Fruit fly (Drosophila melanogaster) whole organism, embryonic: ENCODE results near the gene Muc68Ca.

Source experiments
- ATbp ChIP-seq: fragments of 200-800 bp; sonication (Bioruptor generic); optimal IDR thresholded peaks from 2 replicates; lab custom pipeline; 2017; ENCODE audit warnings: missing biosample characterization, mild to moderate bottlenecking, missing genetic modification characterization, missing genetic modification reagents
- Aef1 ChIP-seq: fragments of 200-800 bp; sonication (Bioruptor generic); IDR thresholded peaks from 3 replicates; pipeline ENCODE4 v1.3.6; 2022; ENCODE audit warnings: missing biosample characterization, missing genetic modification characterization
- Asciz ChIP-seq: fragments of 200-800 bp; sonication (Bioruptor generic); optimal IDR thresholded peaks from 2 replicates; lab custom pipeline; 2017; ENCODE audit warnings: missing biosample characterization, mild to moderate bottlenecking, missing genetic modification characterization, missing genetic modification reagents
- C15 ChIP-seq: fragments of 200-800 bp; sonication (Bioruptor generic); IDR thresholded peaks from 3 replicates; pipeline ENCODE4 v1.3.6; 2022; ENCODE audit warnings: missing biosample characterization, missing genetic modification characterization
- CG10267 ChIP-seq: fragments of 200-800 bp; sonication (Bioruptor generic); optimal IDR thresholded peaks from 2 replicates; lab custom pipeline; 2018; ENCODE audit warnings: missing biosample characterization, mild to moderate bottlenecking, missing genetic modification characterization, moderate library complexity
- CG11085 ChIP-seq: fragments of 200-800 bp; sonication (Bioruptor generic); IDR thresholded peaks from 2 replicates; pipeline ENCODE4 v1.3.6; 2022; ENCODE audit warnings: missing biosample characterization, missing genetic modification characterization
- CG11456 ChIP-seq: fragments of 200-800 bp; sonication (Bioruptor generic); IDR thresholded peaks from 3 replicates; pipeline ENCODE4 v1.3.6; 2022; ENCODE audit warnings: missing biosample characterization, missing genetic modification characterization
- CG12236 ChIP-seq: fragments of 200-800 bp; sonication (Bioruptor generic); optimal IDR thresholded peaks from 2 replicates; lab custom pipeline; 2016; ENCODE audit warnings: missing biosample characterization, missing genetic modification characterization
- CG1233 ChIP-seq: fragments of 200-800 bp; sonication (Bioruptor generic); optimal IDR thresholded peaks from 4 replicates; lab custom pipeline; 2018; ENCODE audit warnings: missing biosample characterization, mild to moderate bottlenecking, missing genetic modification characterization
- CG13624 ChIP-seq: fragments of 200-800 bp; sonication (Bioruptor generic); optimal IDR thresholded peaks from 2 replicates; lab custom pipeline; 2016; ENCODE audit warnings: missing biosample characterization, missing genetic modification characterization
- CG14710 ChIP-seq: fragments of 200-800 bp; sonication (Bioruptor generic); optimal IDR thresholded peaks from 3 replicates; lab custom pipeline; 2019; ENCODE audit warnings: missing biosample characterization, mild to moderate bottlenecking, missing genetic modification characterization, moderate library complexity
- CG1647 ChIP-seq: fragments of 200-800 bp; sonication (Bioruptor generic); optimal IDR thresholded peaks from 3 replicates; lab custom pipeline; 2016; ENCODE audit warnings: missing biosample characterization, missing genetic modification characterization
- CG17912 ChIP-seq: fragments of 200-800 bp; sonication (Bioruptor generic); optimal IDR thresholded peaks from 2 replicates; lab custom pipeline; 2018; ENCODE audit warnings: missing biosample characterization, mild to moderate bottlenecking, missing genetic modification characterization
- CG18262 ChIP-seq: fragments of 200-800 bp; optimal IDR thresholded peaks from 3 replicates; lab custom pipeline; 2019; ENCODE audit warnings: missing biosample characterization, mild to moderate bottlenecking, missing genetic modification characterization, moderate library complexity
- CG30431 ChIP-seq: fragments of 200-800 bp; sonication (Bioruptor generic); optimal IDR thresholded peaks from 2 replicates; lab custom pipeline; 2017; ENCODE audit warnings: missing biosample characterization, missing genetic modification characterization
- CG31388 ChIP-seq: fragments of 200-800 bp; sonication (Bioruptor generic); optimal IDR thresholded peaks from 2 replicates; lab custom pipeline; 2016; ENCODE audit warnings: missing biosample characterization, missing genetic modification characterization
- CG32767 ChIP-seq: fragments of 200-800 bp; sonication (Bioruptor generic); IDR thresholded peaks from 2 replicates; pipeline ENCODE4 v1.3.6; 2022; ENCODE audit warnings: missing biosample characterization, missing genetic modification characterization
- CG7271 ChIP-seq: fragments of 200-800 bp; sonication (Bioruptor generic); optimal IDR thresholded peaks from 2 replicates; lab custom pipeline; 2018; ENCODE audit warnings: missing biosample characterization, mild to moderate bottlenecking, missing genetic modification characterization, moderate library complexity
- CG8290 ChIP-seq, 3 experiments: fragments of 200-800 bp; sonication (Bioruptor generic); optimal IDR thresholded peaks; 2 replicates each; lab custom pipeline; 2016 to 2019; ENCODE audit warnings: missing biosample characterization in 3 of 3, missing genetic modification characterization in 3 of 3, mild to moderate bottlenecking in 2 of 3, moderate library complexity in 1 of 3
- CG8359 ChIP-seq: fragments of 200-800 bp; sonication (Bioruptor generic); optimal IDR thresholded peaks from 2 replicates; lab custom pipeline; 2017; ENCODE audit warnings: missing biosample characterization, mild to moderate bottlenecking, missing genetic modification characterization, borderline replicate concordance
- CG8388 ChIP-seq: fragments of 200-800 bp; sonication (Bioruptor generic); optimal IDR thresholded peaks from 2 replicates; lab custom pipeline; 2019; ENCODE audit warnings: missing biosample characterization, mild to moderate bottlenecking, missing genetic modification characterization, moderate library complexity
- CG9609 ChIP-seq: fragments of 200-800 bp; sonication (Bioruptor generic); optimal IDR thresholded peaks from 3 replicates; lab custom pipeline; 2016; ENCODE audit warnings: missing biosample characterization, missing genetic modification characterization
- Chrac-16 ChIP-seq: fragments of 200-800 bp; sonication (Bioruptor generic); optimal IDR thresholded peaks from 3 replicates; lab custom pipeline; 2016; ENCODE audit warnings: missing biosample characterization, missing genetic modification characterization
- D ChIP-seq, 2 experiments: fragments of 200-800 bp in 1 of 2; fragments of >200 bp in 1 of 2; sonication (Bioruptor generic) in 1 of 2; optimal IDR thresholded peaks; 2 replicates in 1 of 2; 3 replicates in 1 of 2; lab custom pipeline; 2017; ENCODE audit warnings: mild to moderate bottlenecking in 1 of 2, missing biosample characterization in 1 of 2, missing genetic modification characterization in 1 of 2, missing genetic modification reagents in 1 of 2
- Dek ChIP-seq: fragments of 200-800 bp; sonication (Bioruptor generic); optimal IDR thresholded peaks from 3 replicates; lab custom pipeline; 2019; ENCODE audit warnings: missing biosample characterization, mild to moderate bottlenecking, missing genetic modification characterization, moderate library complexity
- Dip2 ChIP-seq: fragments of 200-800 bp; sonication (Bioruptor generic); IDR thresholded peaks from 2 replicates; pipeline ENCODE4 v1.3.6; 2022; ENCODE audit warnings: missing biosample characterization, missing genetic modification characterization
- Dip3 ChIP-seq: fragments of 200-800 bp; sonication (Bioruptor generic); optimal IDR thresholded peaks from 3 replicates; lab custom pipeline; 2016; ENCODE audit warnings: missing biosample characterization, missing genetic modification characterization
- Doc3 ChIP-seq: fragments of 200-800 bp; sonication (Bioruptor generic); IDR thresholded peaks from 3 replicates; pipeline ENCODE4 v1.3.6; 2022; ENCODE audit warnings: missing biosample characterization, missing genetic modification characterization; ENCODE audit not compliant: partially characterized antibody
- Drgx ChIP-seq: fragments of 200-800 bp; sonication (Bioruptor generic); IDR thresholded peaks from 2 replicates; pipeline ENCODE4 v1.3.6; 2022; ENCODE audit warnings: missing biosample characterization, missing genetic modification characterization
- E2f1 ChIP-seq: fragments of 200-800 bp; sonication (Bioruptor generic); IDR thresholded peaks from 2 replicates; pipeline ENCODE4 v1.3.6; 2022; ENCODE audit warnings: missing biosample characterization, missing genetic modification characterization
- E2f2 ChIP-seq: fragments of 200-800 bp; sonication (Bioruptor generic); IDR thresholded peaks from 2 replicates; pipeline ENCODE4 v1.3.6; 2022; ENCODE audit warnings: missing biosample characterization, missing genetic modification characterization
- H15 ChIP-seq: fragments of 200-800 bp; sonication (Bioruptor generic); IDR thresholded peaks from 3 replicates; pipeline ENCODE4 v1.3.6; 2022; ENCODE audit warnings: missing biosample characterization, missing genetic modification characterization
- Hmx ChIP-seq: fragments of 200-800 bp; sonication (Bioruptor generic); optimal IDR thresholded peaks from 2 replicates; lab custom pipeline; 2016; ENCODE audit warnings: missing biosample characterization, missing genetic modification characterization
- MBD-R2 ChIP-seq: fragments of 200-800 bp; sonication (Bioruptor generic); IDR thresholded peaks from 2 replicates; pipeline ENCODE4 v1.3.6; 2022; ENCODE audit warnings: missing biosample characterization, missing genetic modification characterization
- NfI ChIP-seq: fragments of 200-800 bp; sonication (Bioruptor generic); optimal IDR thresholded peaks from 3 replicates; lab custom pipeline; 2018; ENCODE audit warnings: missing biosample characterization, mild to moderate bottlenecking, missing genetic modification characterization, moderate library complexity
- Sry-δ ChIP-seq: fragments of 200-800 bp; sonication (Bioruptor generic); optimal IDR thresholded peaks from 2 replicates; lab custom pipeline; 2016; ENCODE audit warnings: missing biosample characterization, missing genetic modification characterization
- Ssrp ChIP-seq: fragments of 200-800 bp; sonication (Bioruptor generic); optimal IDR thresholded peaks from 2 replicates; lab custom pipeline; 2018; ENCODE audit warnings: missing biosample characterization, mild to moderate bottlenecking, missing genetic modification characterization, moderate library complexity
- Tbp ChIP-seq: fragments of >200 bp; optimal IDR thresholded peaks from 2 replicates; lab custom pipeline; 2018; ENCODE audit warnings: missing biosample characterization, missing genetic modification characterization
- Xrp1 ChIP-seq: fragments of 200-800 bp; sonication (Bioruptor generic); IDR thresholded peaks from 2 replicates; pipeline ENCODE4 v1.3.6; 2022; ENCODE audit warnings: missing biosample characterization, missing genetic modification characterization
- ap ChIP-seq: fragments of 200-800 bp; sonication (Bioruptor generic); IDR thresholded peaks from 2 replicates; pipeline ENCODE4 v1.3.6; 2022; ENCODE audit warnings: missing biosample characterization, missing genetic modification characterization
- az2 ChIP-seq: fragments of 200-800 bp; sonication (Bioruptor generic); optimal IDR thresholded peaks from 3 replicates; lab custom pipeline; 2016; ENCODE audit warnings: missing biosample characterization, missing genetic modification characterization
- danr ChIP-seq: fragments of 200-800 bp; sonication (Bioruptor generic); IDR thresholded peaks from 2 replicates; pipeline ENCODE4 v1.3.6; 2022; ENCODE audit warnings: missing biosample characterization, missing genetic modification characterization
- fd96Cb ChIP-seq: fragments of 200-800 bp; sonication (Bioruptor generic); optimal IDR thresholded peaks from 2 replicates; lab custom pipeline; 2018; ENCODE audit warnings: missing biosample characterization, mild to moderate bottlenecking, missing genetic modification characterization, moderate library complexity
- fu2 ChIP-seq: fragments of 200-800 bp; sonication (Bioruptor generic); optimal IDR thresholded peaks from 2 replicates; lab custom pipeline; 2016; ENCODE audit warnings: missing biosample characterization, missing genetic modification characterization
- ken ChIP-seq: fragments of 200-800 bp; sonication (Bioruptor generic); IDR thresholded peaks from 3 replicates; pipeline ENCODE4 v1.3.6; 2022; ENCODE audit warnings: missing biosample characterization, missing genetic modification characterization
- p53 ChIP-seq: fragments of 200-800 bp; sonication (Bioruptor generic); optimal IDR thresholded peaks from 2 replicates; lab custom pipeline; 2016; ENCODE audit warnings: missing biosample characterization, missing genetic modification characterization
- psq ChIP-seq: fragments of 200-800 bp; sonication (Bioruptor generic); optimal IDR thresholded peaks from 2 replicates; lab custom pipeline; 2017; ENCODE audit warnings: missing biosample characterization, missing genetic modification characterization
- run ChIP-seq: fragments of 200-800 bp; sonication (Bioruptor generic); optimal IDR thresholded peaks from 3 replicates; lab custom pipeline; 2018; ENCODE audit warnings: missing biosample characterization, mild to moderate bottlenecking, missing genetic modification characterization
- sens ChIP-seq: fragments of 200-800 bp; sonication (Bioruptor generic); peaks from one replicate; lab custom pipeline; 2016; ENCODE audit warnings: missing biosample characterization, missing genetic modification characterization
- tna ChIP-seq: fragments of 200-800 bp; sonication (Bioruptor generic); IDR thresholded peaks from 2 replicates; pipeline ENCODE4 v1.3.6; 2022; ENCODE audit warnings: missing biosample characterization, missing genetic modification characterization; ENCODE audit not compliant: partially characterized antibody
- trem ChIP-seq: fragments of 200-800 bp; optimal IDR thresholded peaks from 3 replicates; lab custom pipeline; 2019; ENCODE audit warnings: missing biosample characterization, mild to moderate bottlenecking, missing genetic modification characterization, moderate library complexity
- tx ChIP-seq: fragments of 200-800 bp; sonication (Bioruptor generic); optimal IDR thresholded peaks from 2 replicates; lab custom pipeline; 2016; ENCODE audit warnings: missing biosample characterization, missing genetic modification characterization

Muc68Ca gene

DNA sequence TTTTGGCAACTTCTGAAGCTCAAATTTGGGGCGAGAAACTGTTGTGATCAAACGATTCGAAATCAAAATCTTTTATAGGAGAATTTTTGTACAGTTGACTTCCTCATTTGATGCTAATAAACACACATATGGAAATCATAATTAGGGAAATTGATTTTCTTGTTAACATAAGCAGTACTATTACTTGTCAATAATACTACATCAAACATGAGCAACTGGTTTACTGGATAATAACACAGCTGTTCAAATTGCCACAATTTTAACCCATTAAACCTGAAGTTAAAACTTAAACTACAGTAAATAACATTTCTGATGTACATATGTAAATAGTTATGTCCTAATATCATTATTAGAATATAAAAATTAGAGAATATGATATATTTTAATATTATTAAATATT, 40.0 kb downstream of the Muc68Ca start, which contains the start of gene CG43390 (continued):
- no peak for TF ChIP-seq tx
- no peak for TF ChIP-seq run (tag; lab: Kevin White, UChicago)
- TF ChIP-seq Drgx (GFP tag; lab: Robert Waterston, UW), result no peak
- no peak for TF ChIP-seq CG8388
- TF ChIP-seq CG7271 (tag; lab: Kevin White, UChicago), result no peak
- peak; percentile 43 for TF ChIP-seq sens (GFP tag; lab: Kevin White, UChicago)
- TF ChIP-seq E2f1 (GFP tag; lab: Robert Waterston, UW), result no peak
- no peak for TF ChIP-seq p53 (GFP tag; lab: Kevin White, UChicago)
- no peak for TF ChIP-seq Tbp (GFP tag; lab: Kevin White, UChicago)
- peak; percentile 48 for TF ChIP-seq CG1647 (GFP tag; lab: Kevin White, UChicago)
- TF ChIP-seq CG12236 (GFP tag; lab: Kevin White, UChicago), result no peak
- TF ChIP-seq CG30431, result no peak
- no peak for TF ChIP-seq Hmx (GFP tag; lab: Kevin White, UChicago)
- TF ChIP-seq H15 (GFP tag; lab: Robert Waterston, UW), result no peak
- TF ChIP-seq NfI (GFP tag; lab: Kevin White, UChicago), result no peak
- no peak for TF ChIP-seq CG11085 (GFP tag; lab: Robert Waterston, UW)
- no peak for TF ChIP-seq CG13624 (GFP tag; lab: Kevin White, UChicago)
- peak; percentile 37 for TF ChIP-seq Xrp1 (GFP tag; lab: Robert Waterston, UW)
- TF ChIP-seq tna (GFP tag; lab: Robert Waterston, UW), result no peak
- TF ChIP-seq MBD-R2 (GFP tag; lab: Robert Waterston, UW), result no peak
- TF ChIP-seq fu2 (GFP tag; lab: Kevin White, UChicago), result no peak
- TF ChIP-seq trem (tag; lab: Kevin White, UChicago), result no peak
- peak; percentile 9; the same call in 1 of the 2 replicates for TF ChIP-seq danr (GFP tag; lab: Robert Waterston, UW)
- no peak for TF ChIP-seq CG8290 (GFP tag; optimal IDR thresholded peaks at IDR 0.05; lab: Kevin White, UChicago)
- TF ChIP-seq CG8290 (tag; optimal IDR thresholded peaks at IDR 0.05; lab: Kevin White, UChicago), result peak in 1 of 2 experiments; percentile 96
- no peak for TF ChIP-seq CG10267 (tag; lab: Kevin White, UChicago)
- TF ChIP-seq fd96Cb (tag; lab: Kevin White, UChicago), result no peak
- TF ChIP-seq ATbp (GFP tag; lab: Kevin White, UChicago), result peak; percentile 69
- TF ChIP-seq CG1233 (GFP tag; lab: Kevin White, UChicago), result peak; percentile 52
- TF ChIP-seq Doc3, result no peak
- TF ChIP-seq CG31388, result no peak
- TF ChIP-seq CG17912 (GFP tag; lab: Kevin White, UChicago), result no peak
- no peak for TF ChIP-seq Aef1 (GFP tag; lab: Robert Waterston, UW)
- TF ChIP-seq ken, result no peak
- TF ChIP-seq D (optimal IDR thresholded peaks at IDR 0.05; lab: Kevin White, UChicago), result no peak
- TF ChIP-seq D (GFP tag; optimal IDR thresholded peaks at IDR 0.05; lab: Kevin White, UChicago), result no peak
- TF ChIP-seq az2 (GFP tag; lab: Kevin White, UChicago), result no peak
- no peak for TF ChIP-seq Dip2
- no peak for TF ChIP-seq CG14710
- no peak for TF ChIP-seq Sry-δ (GFP tag; lab: Kevin White, UChicago)
- no peak for TF ChIP-seq Dip3
- peak; percentile 72 for TF ChIP-seq Dek (tag; lab: Kevin White, UChicago)
- no peak; the same call in 2 of the 3 replicates for TF ChIP-seq C15 (GFP tag; lab: Robert Waterston, UW)
- no peak for TF ChIP-seq CG9609 (GFP tag; lab: Kevin White, UChicago)
- TF ChIP-seq E2f2 (GFP tag; lab: Robert Waterston, UW), result no peak
- no peak for TF ChIP-seq Ssrp (tag; lab: Kevin White, UChicago)
- TF ChIP-seq psq (GFP tag; lab: Kevin White, UChicago), result no peak
- TF ChIP-seq CG32767 (GFP tag; lab: Robert Waterston, UW), result no peak
- no peak for TF ChIP-seq CG8359 (GFP tag; lab: Kevin White, UChicago)
- peak; percentile 87 for TF ChIP-seq Asciz (GFP tag; lab: Kevin White, UChicago)
- TF ChIP-seq Chrac-16 (GFP tag; lab: Kevin White, UChicago), result no peak
- TF ChIP-seq CG11456, result no peak
- TF ChIP-seq ap (GFP tag; lab: Robert Waterston, UW), result no peak
- no peak for TF ChIP-seq CG18262 (tag; lab: Kevin White, UChicago)
